Worm (Caenorhabditis elegans) whole organism, midembryonic: ENCODE data around the gene D1054.3.

Experiments used
- flt-1 ChIP-seq: fragments of 200-800 bp; sonication (Bioruptor generic); IDR thresholded peaks from 2 replicates; pipeline ENCODE4 v1.3.6; 2022; ENCODE audit warnings: missing genetic modification characterization, missing compliant biosample characterization
- klf-2 ChIP-seq: fragments of 200-800 bp; sonication (Bioruptor generic); conservative IDR thresholded peaks from 2 replicates; pipeline ENCODE4 v1.3.6; 2022; ENCODE audit warnings: missing genetic modification reagents, missing genetic modification characterization, missing compliant biosample characterization
- ztf-23 ChIP-seq: fragments of 200-800 bp; sonication (Bioruptor generic); IDR thresholded peaks from 2 replicates; pipeline ENCODE4 v1.3.6; 2022; ENCODE audit warnings: missing genetic modification reagents, missing genetic modification characterization, missing compliant biosample characterization

- no peak for TF ChIP-seq flt-1 (GFP tag; lab: Robert Waterston, UW)
- no peak for TF ChIP-seq klf-2 (GFP tag; lab: Robert Waterston, UW)
- no peak for TF ChIP-seq ztf-23 (GFP tag; lab: Robert Waterston, UW)
Measured at ce11 chrV:10743649-10744048, 27.6 kb upstream of the D1054.3 start, which contains the start of gene srj-22.
